Fruit fly (Drosophila melanogaster) whole organism, prepupa: Measurements from ENCODE around the gene CG17660.
A peak's percentile ranks its signal among the peaks of the same experiment; 100 is the strongest.

Experiments used
- Blimp-1 ChIP-seq: fragments of 200-800 bp; sonication (Bioruptor generic); optimal IDR thresholded peaks from 3 replicates; lab custom pipeline; 2017; ENCODE audit warnings: missing biosample characterization, missing genetic modification characterization, mild to moderate bottlenecking, moderate library complexity, missing genetic modification reagents
- CG11294 ChIP-seq: fragments of 200-800 bp; sonication (Bioruptor generic); IDR thresholded peaks from 2 replicates; pipeline ENCODE4 v1.3.6; 2022; ENCODE audit warnings: missing biosample characterization, missing genetic modification characterization
- CG11902 ChIP-seq: fragments of 200-800 bp; sonication (Bioruptor generic); optimal IDR thresholded peaks from 3 replicates; lab custom pipeline; 2016; ENCODE audit warnings: missing biosample characterization, missing genetic modification characterization
- CG16779 ChIP-seq: fragments of 200-800 bp; sonication (Bioruptor generic); optimal IDR thresholded peaks from 3 replicates; lab custom pipeline; 2017; ENCODE audit warnings: missing biosample characterization, mild to moderate bottlenecking, missing genetic modification characterization
- CG3032 ChIP-seq: fragments of 200-800 bp; optimal IDR thresholded peaks from 2 replicates; lab custom pipeline; 2019; ENCODE audit warnings: missing biosample characterization, mild to moderate bottlenecking, missing genetic modification characterization, moderate library complexity
- CG31627 ChIP-seq: fragments of 200-800 bp; sonication (Bioruptor generic); optimal IDR thresholded peaks from 3 replicates; lab custom pipeline; 2016; ENCODE audit warnings: missing biosample characterization, missing genetic modification characterization
- CG32006 ChIP-seq: fragments of 200-800 bp; sonication (Bioruptor generic); optimal IDR thresholded peaks from 3 replicates; lab custom pipeline; 2017; ENCODE audit warnings: missing biosample characterization, mild to moderate bottlenecking, missing genetic modification characterization
- CG6792 ChIP-seq: fragments of 200-800 bp; sonication (Bioruptor generic); optimal IDR thresholded peaks from 3 replicates; lab custom pipeline; 2016; ENCODE audit warnings: missing biosample characterization, missing genetic modification characterization
- CG6808 ChIP-seq: fragments of 200-800 bp; sonication (Bioruptor generic); optimal IDR thresholded peaks from 3 replicates; lab custom pipeline; 2017; ENCODE audit warnings: missing biosample characterization, missing genetic modification characterization, mild to moderate bottlenecking, moderate library complexity, missing genetic modification reagents
- CG6854 ChIP-seq: fragments of 200-800 bp; sonication (Bioruptor generic); optimal IDR thresholded peaks from 2 replicates; lab custom pipeline; 2017; ENCODE audit warnings: missing biosample characterization, mild to moderate bottlenecking, missing genetic modification characterization
- CG7368 ChIP-seq: fragments of 200-800 bp; sonication (Bioruptor generic); optimal IDR thresholded peaks from 3 replicates; lab custom pipeline; 2016; ENCODE audit warnings: missing biosample characterization, missing genetic modification characterization
- CG8119 ChIP-seq: fragments of 200-800 bp; sonication (Bioruptor generic); IDR thresholded peaks from 3 replicates; pipeline ENCODE4 v1.3.6; 2022; ENCODE audit warnings: missing biosample characterization, missing genetic modification characterization
- CG8632 ChIP-seq: fragments of 200-800 bp; sonication (Bioruptor generic); optimal IDR thresholded peaks from 3 replicates; lab custom pipeline; 2016; ENCODE audit warnings: missing biosample characterization, missing genetic modification characterization
- CG9139 ChIP-seq: fragments of 200-800 bp; sonication (Bioruptor generic); optimal IDR thresholded peaks from 3 replicates; lab custom pipeline; 2017; ENCODE audit warnings: missing biosample characterization, mild to moderate bottlenecking, missing genetic modification characterization
- Eip78C ChIP-seq: fragments of 200-800 bp; sonication (Bioruptor generic); peaks from one replicate; lab custom pipeline; 2016; ENCODE audit warnings: missing biosample characterization, missing genetic modification characterization
- Ets21C ChIP-seq: fragments of 200-800 bp; sonication (Bioruptor generic); optimal IDR thresholded peaks from 3 replicates; lab custom pipeline; 2016; ENCODE audit warnings: missing biosample characterization, missing genetic modification characterization
- Gug ChIP-seq: fragments of 200-800 bp; sonication (Bioruptor generic); IDR thresholded peaks from 2 replicates; pipeline ENCODE4 v1.3.6; 2022; ENCODE audit warnings: missing biosample characterization, missing genetic modification characterization
- Lpt ChIP-seq: fragments of 200-800 bp; sonication (Bioruptor generic); optimal IDR thresholded peaks from 3 replicates; lab custom pipeline; 2016; ENCODE audit warnings: missing biosample characterization, missing genetic modification characterization
- OdsH ChIP-seq: fragments of 200-800 bp; sonication (Bioruptor generic); optimal IDR thresholded peaks from 3 replicates; lab custom pipeline; 2016; ENCODE audit warnings: missing biosample characterization, missing genetic modification characterization
- Smox ChIP-seq: fragments of 200-800 bp; sonication (Bioruptor generic); optimal IDR thresholded peaks from 3 replicates; lab custom pipeline; 2016; ENCODE audit warnings: missing biosample characterization, missing genetic modification characterization
- Sox102F ChIP-seq: fragments of 200-800 bp; sonication (Bioruptor generic); optimal IDR thresholded peaks from 2 replicates; lab custom pipeline; 2016; ENCODE audit warnings: missing biosample characterization, mild to moderate bottlenecking, missing genetic modification characterization
- Sox14 ChIP-seq: fragments of 200-800 bp; sonication (Bioruptor generic); optimal IDR thresholded peaks from 3 replicates; lab custom pipeline; 2016; ENCODE audit warnings: missing biosample characterization, missing genetic modification characterization
- acj6 ChIP-seq: fragments of 200-800 bp; sonication (Bioruptor generic); optimal IDR thresholded peaks from 3 replicates; lab custom pipeline; 2016; ENCODE audit warnings: missing biosample characterization, missing genetic modification characterization
- cyc ChIP-seq: fragments of 200-800 bp; sonication (Bioruptor generic); optimal IDR thresholded peaks from 3 replicates; lab custom pipeline; 2016; ENCODE audit warnings: missing biosample characterization, missing genetic modification characterization
- eg ChIP-seq: fragments of 200-800 bp; sonication (Bioruptor generic); IDR thresholded peaks from 3 replicates; pipeline ENCODE4 v1.3.6; 2022; ENCODE audit warnings: missing biosample characterization, missing genetic modification characterization
- esn ChIP-seq: fragments of 200-800 bp; sonication (Bioruptor generic); optimal IDR thresholded peaks from 2 replicates; lab custom pipeline; 2016; ENCODE audit warnings: missing biosample characterization, mild to moderate bottlenecking, missing genetic modification characterization, moderate library complexity
- fd59A ChIP-seq: fragments of 200-800 bp; sonication (Bioruptor generic); optimal IDR thresholded peaks from 2 replicates; lab custom pipeline; 2017; ENCODE audit warnings: missing biosample characterization, mild to moderate bottlenecking, missing genetic modification characterization, missing genetic modification reagents
- fd85E ChIP-seq: fragments of 200-800 bp; sonication (Bioruptor generic); optimal IDR thresholded peaks from 3 replicates; lab custom pipeline; 2016; ENCODE audit warnings: missing biosample characterization, missing genetic modification characterization
- fkh ChIP-seq: fragments of 200-800 bp; sonication (Bioruptor generic); optimal IDR thresholded peaks from 3 replicates; lab custom pipeline; 2017; ENCODE audit warnings: missing biosample characterization, mild to moderate bottlenecking, missing genetic modification characterization, moderate library complexity
- lz ChIP-seq: fragments of 200-800 bp; sonication (Bioruptor generic); optimal IDR thresholded peaks from 3 replicates; lab custom pipeline; 2016; ENCODE audit warnings: missing biosample characterization, missing genetic modification characterization
- net ChIP-seq: fragments of 200-800 bp; sonication (Bioruptor generic); optimal IDR thresholded peaks from 3 replicates; lab custom pipeline; 2016; ENCODE audit warnings: missing biosample characterization, missing genetic modification characterization
- spab ChIP-seq: fragments of 200-800 bp; sonication (Bioruptor generic); optimal IDR thresholded peaks from 2 replicates; lab custom pipeline; 2017; ENCODE audit warnings: missing biosample characterization, mild to moderate bottlenecking, missing genetic modification characterization, missing genetic modification reagents
- ss ChIP-seq, 2 experiments: fragments of 200-800 bp; sonication (Bioruptor generic); optimal IDR thresholded peaks; 2 replicates in 1 of 2; 3 replicates in 1 of 2; lab custom pipeline; 2017 to 2018; ENCODE audit warnings: mild to moderate bottlenecking in 2 of 2, missing biosample characterization in 2 of 2, missing genetic modification characterization in 2 of 2, moderate library complexity in 1 of 2
- svp ChIP-seq: fragments of 200-800 bp; sonication (Bioruptor generic); peaks from one replicate; lab custom pipeline; 2016; ENCODE audit warnings: missing biosample characterization, missing genetic modification characterization
- vri ChIP-seq: fragments of 200-800 bp; sonication (Bioruptor generic); optimal IDR thresholded peaks from 3 replicates; lab custom pipeline; 2016; ENCODE audit warnings: missing biosample characterization, mild to moderate bottlenecking, missing genetic modification characterization

The CG17660 gene

dm6 chr2L:1668616-1669020 is 41.6 kb downstream of the CG17660 start (continued):
- TF ChIP-seq fkh = no peak
- no peak for TF ChIP-seq Smox
- no peak for TF ChIP-seq CG7368 (GFP tag; lab: Kevin White, UChicago)
- no peak for TF ChIP-seq CG6808 (GFP tag; lab: Kevin White, UChicago)
- no peak for TF ChIP-seq spab (GFP tag; lab: Kevin White, UChicago)
- peak; percentile 21 for TF ChIP-seq CG6854 (GFP tag; lab: Kevin White, UChicago)
- peak; percentile 5 for TF ChIP-seq CG8632 (GFP tag; lab: Kevin White, UChicago)
- TF ChIP-seq OdsH (GFP tag; lab: Kevin White, UChicago) = peak; percentile 9
- no peak for TF ChIP-seq Lpt (GFP tag; lab: Kevin White, UChicago)
- TF ChIP-seq esn = peak; percentile 54
- peak; percentile 83 for TF ChIP-seq vri (GFP tag; lab: Kevin White, UChicago)
- no peak for TF ChIP-seq CG16779 (tag; lab: Kevin White, UChicago)
- TF ChIP-seq Sox102F (GFP tag; lab: Kevin White, UChicago) = peak; percentile 58
- 0 out of 3 replicates have a peak, but pooled peaks have one; percentile 40 for TF ChIP-seq eg
- peak; percentile 54 for TF ChIP-seq lz
- TF ChIP-seq Eip78C (GFP tag; lab: Kevin White, UChicago) = peak; percentile 26
- peak; percentile 61 for TF ChIP-seq CG31627
- TF ChIP-seq Sox14 = peak; percentile 35
- TF ChIP-seq svp (GFP tag; lab: Kevin White, UChicago) = peak; percentile 66
- TF ChIP-seq ss (GFP tag; optimal IDR thresholded peaks at IDR 0.05; lab: Kevin White, UChicago) = no peak
- TF ChIP-seq cyc (GFP tag; lab: Kevin White, UChicago) = peak; percentile 61

DNA sequence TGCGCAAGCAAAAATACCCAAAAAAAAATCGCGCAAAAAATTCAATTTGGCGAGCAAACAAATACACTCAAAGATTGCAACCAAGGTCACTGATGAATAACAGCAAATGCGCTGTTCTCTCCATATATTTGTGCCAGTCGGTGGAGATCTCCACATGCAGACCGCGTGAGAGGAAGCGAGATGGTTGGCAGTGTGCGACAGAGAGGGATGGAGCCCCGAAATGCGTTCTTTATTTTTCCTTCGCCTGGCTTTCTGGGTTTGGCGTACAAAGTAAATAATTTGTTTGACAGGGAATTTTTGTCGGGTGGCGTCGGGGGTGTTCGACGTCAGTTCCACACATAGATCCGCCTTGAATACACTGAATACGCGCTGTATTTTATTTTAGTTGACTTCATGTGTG is 42.7 kb downstream of the CG17660 start:
- no peak for TF ChIP-seq CG6792 (GFP tag; lab: Kevin White, UChicago)
- peak; percentile 65 for TF ChIP-seq vri (GFP tag; lab: Kevin White, UChicago)
- TF ChIP-seq CG8632 (GFP tag; lab: Kevin White, UChicago) = no peak
- no peak for TF ChIP-seq Gug
- TF ChIP-seq CG7368 (GFP tag; lab: Kevin White, UChicago) = no peak
- TF ChIP-seq CG31627 = no peak
- no peak for TF ChIP-seq lz

DNA sequence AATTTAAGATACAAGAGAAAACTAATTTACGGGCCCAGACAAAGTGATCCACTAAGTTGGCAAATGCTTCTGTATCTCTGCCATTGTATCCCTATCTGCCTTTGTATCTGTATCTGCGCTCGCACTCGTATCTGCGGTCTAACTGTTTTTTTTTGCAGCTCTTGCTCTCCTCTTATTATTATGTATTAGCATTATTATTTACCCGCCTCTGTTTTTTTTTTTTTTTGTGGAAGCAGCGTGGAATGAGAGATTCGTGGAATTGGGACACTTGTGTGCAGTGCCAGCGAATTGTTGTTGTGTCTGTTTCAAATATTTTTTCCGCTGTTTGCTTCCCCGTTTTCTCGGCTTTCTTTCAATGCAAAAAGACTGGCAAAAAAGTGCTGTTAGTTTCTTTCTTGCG is 43.4 kb downstream of the CG17660 start:
- peak; percentile 64 for TF ChIP-seq vri (GFP tag; lab: Kevin White, UChicago)
- no peak for TF ChIP-seq net

DNA sequence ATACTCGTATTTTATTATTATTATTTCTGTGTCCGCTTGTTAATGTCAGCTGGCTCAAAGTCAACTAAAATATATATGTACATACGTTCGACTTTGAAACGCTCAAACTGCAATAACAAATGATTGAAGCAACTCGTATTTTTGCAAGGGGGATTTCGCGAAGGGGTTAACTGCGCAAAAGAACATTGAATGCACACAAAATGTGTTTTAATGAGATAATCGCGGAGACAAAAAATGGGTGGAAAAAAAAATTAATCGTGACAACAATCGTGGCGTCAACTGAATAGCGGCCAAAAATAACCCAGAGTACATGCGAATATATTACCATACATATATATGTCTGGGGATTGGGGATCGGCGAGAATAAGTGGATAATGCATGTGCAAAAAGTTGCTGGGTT is 44.3 kb downstream of the CG17660 start:
- peak; percentile 63 for TF ChIP-seq vri (GFP tag; lab: Kevin White, UChicago)
- no peak for TF ChIP-seq CG3032
- TF ChIP-seq CG9139 (GFP tag; lab: Kevin White, UChicago) = no peak

DNA sequence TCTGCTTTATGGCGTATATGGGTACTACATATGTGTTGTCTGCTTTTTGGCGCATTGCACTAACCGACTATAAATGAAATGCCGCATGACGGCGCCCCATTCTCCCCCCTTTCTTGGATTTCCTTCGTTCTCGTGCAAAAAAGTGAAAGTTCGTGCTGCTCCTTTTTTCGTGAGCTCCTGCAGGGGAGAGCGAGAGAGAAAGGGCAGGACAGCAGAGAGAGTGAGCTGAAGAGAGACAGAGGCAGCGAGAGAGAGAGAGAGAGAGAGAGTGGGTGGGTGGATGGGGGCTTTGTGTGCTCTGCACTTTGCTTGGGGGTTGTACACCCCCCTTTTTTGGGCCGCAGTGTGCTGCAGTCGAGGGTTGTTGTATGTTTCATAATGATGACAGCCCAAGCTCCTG is 47.2 kb downstream of the CG17660 start:
- TF ChIP-seq CG9139 (GFP tag; lab: Kevin White, UChicago) (no peak), fd59A (GFP tag; lab: Kevin White, UChicago) (no peak), Smox (no peak), CG16779 (tag; lab: Kevin White, UChicago) (no peak), acj6 (GFP tag; lab: Kevin White, UChicago) (no peak), fd85E (GFP tag; lab: Kevin White, UChicago) (no peak), CG11902 (GFP tag; lab: Kevin White, UChicago) (no peak), Ets21C (GFP tag; lab: Kevin White, UChicago) (no peak), ss (GFP tag; optimal IDR thresholded peaks at IDR 0.05; lab: Kevin White, UChicago) (peak in 1 of 2 experiments; percentile 11), CG32006 (GFP tag; lab: Kevin White, UChicago) (no peak), Eip78C (GFP tag; lab: Kevin White, UChicago) (no peak), spab (GFP tag; lab: Kevin White, UChicago) (no peak), Blimp-1 (GFP tag; lab: Kevin White, UChicago) (peak; percentile 64), CG11294 (no peak), CG8119 (no peak), OdsH (GFP tag; lab: Kevin White, UChicago) (no peak)
